Fruit fly (Drosophila melanogaster) whole organism, pupa: ENCODE results near the gene CG2224.

Experiments used
- CG10348 ChIP-seq: fragments of 200-800 bp; sonication (Bioruptor generic); IDR thresholded peaks from 2 replicates; pipeline ENCODE4 v1.3.6; 2022; ENCODE audit warnings: missing biosample characterization, missing genetic modification characterization
- CG12605 ChIP-seq: fragments of 200-800 bp; sonication (Bioruptor generic); IDR thresholded peaks from 2 replicates; pipeline ENCODE4 v1.3.6; 2022; ENCODE audit warnings: missing biosample characterization, missing genetic modification characterization
- CG13204 ChIP-seq: fragments of 200-800 bp; sonication (Bioruptor generic); optimal IDR thresholded peaks from 2 replicates; lab custom pipeline; 2018; ENCODE audit warnings: missing biosample characterization, mild to moderate bottlenecking, missing genetic modification characterization, moderate library complexity
- CG32121 ChIP-seq: fragments of 200-800 bp; sonication (Bioruptor generic); IDR thresholded peaks from 2 replicates; pipeline ENCODE4 v1.3.6; 2022; ENCODE audit warnings: missing biosample characterization, missing genetic modification characterization
- CG8301 ChIP-seq: fragments of 200-800 bp; sonication (Bioruptor generic); optimal IDR thresholded peaks from 2 replicates; lab custom pipeline; 2018; ENCODE audit warnings: missing biosample characterization, mild to moderate bottlenecking, missing genetic modification characterization
- CG9948 ChIP-seq: fragments of 200-800 bp; sonication (Bioruptor generic); optimal IDR thresholded peaks from 2 replicates; lab custom pipeline; 2018; ENCODE audit warnings: missing biosample characterization, mild to moderate bottlenecking, missing genetic modification characterization, moderate library complexity
- EcR ChIP-seq: fragments of 200-800 bp; sonication (Bioruptor generic); optimal IDR thresholded peaks from 3 replicates; lab custom pipeline; 2019; ENCODE audit warnings: missing biosample characterization, missing genetic modification characterization, mild to moderate bottlenecking, moderate library complexity, missing genetic modification reagents

- no peak for TF ChIP-seq CG8301
- TF ChIP-seq CG32121 (GFP tag; lab: Robert Waterston, UW): no peak
- TF ChIP-seq CG12605 (GFP tag; lab: Robert Waterston, UW): no peak
- TF ChIP-seq EcR (GFP tag; lab: Kevin White, UChicago): no peak
- no peak for TF ChIP-seq CG13204
- TF ChIP-seq CG10348 (GFP tag; lab: Robert Waterston, UW): no peak
- no peak for TF ChIP-seq CG9948 (tag; lab: Kevin White, UChicago)
Observed at dm6 chr3R:30466515-30466914, 7.4 kb upstream of the CG2224 start.
